Worm (Caenorhabditis elegans) whole organism, L3 larva: Measurements from ENCODE around the gene K02E11.10.

Experiments used
- ceh-16 ChIP-seq: sonication (generic microtip); optimal IDR thresholded peaks from 2 replicates; lab custom pipeline; 2017; ENCODE audit warnings: missing biosample characterization, missing genetic modification characterization
- ceh-82 ChIP-seq: fragments of 150-350 bp; optimal IDR thresholded peaks from 2 replicates; lab custom pipeline; 2014; ENCODE audit warnings: missing biosample characterization, missing genetic modification characterization
- elt-1 ChIP-seq: fragments of 150-350 bp; optimal IDR thresholded peaks from 2 replicates; lab custom pipeline; 2014; ENCODE audit warnings: missing biosample characterization, missing genetic modification characterization
- fkh-10 ChIP-seq: sonication (generic microtip); optimal IDR thresholded peaks from 2 replicates; lab custom pipeline; 2017; ENCODE audit warnings: missing biosample characterization, missing genetic modification reagents, missing genetic modification characterization
- pha-4 ChIP-seq: fragments of 150-350 bp; optimal IDR thresholded peaks from 2 replicates; lab custom pipeline; 2014; ENCODE audit warnings: missing biosample characterization, missing genetic modification reagents, missing genetic modification characterization
- pqm-1 ChIP-seq: fragments of 150-350 bp; optimal IDR thresholded peaks from 2 replicates; lab custom pipeline; 2017; ENCODE audit warnings: missing biosample characterization, missing genetic modification characterization, inconsistent platforms
- ztf-11 ChIP-seq: fragments of 150-350 bp; optimal IDR thresholded peaks from 2 replicates; lab custom pipeline; 2014; ENCODE audit warnings: missing biosample characterization, missing genetic modification characterization

DNA sequence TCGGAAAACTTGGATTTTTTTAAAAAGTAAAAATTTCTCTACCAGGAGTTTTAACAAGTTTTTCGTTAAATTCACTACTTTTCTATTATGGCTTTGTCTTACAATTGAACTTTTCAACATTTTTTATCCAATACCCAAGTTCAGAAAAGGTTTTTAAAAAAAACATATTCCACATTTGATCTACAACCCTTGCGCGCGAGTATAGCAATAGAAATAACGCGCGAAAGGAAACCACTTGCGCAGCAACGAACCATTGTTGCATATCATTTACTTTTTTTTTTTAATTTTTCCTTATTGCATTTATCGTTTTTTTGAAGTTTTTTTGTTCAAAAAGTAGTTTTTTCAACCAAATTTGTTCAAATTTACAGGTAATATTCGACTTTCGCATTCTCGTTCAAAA, 44.9 kb upstream of the K02E11.10 start, which contains the start of gene F40G12.11:
- TF ChIP-seq fkh-10 (GFP tag; lab: Kevin White, UChicago) (no peak), elt-1 (tag; lab: Kevin White, UChicago) (no peak), pqm-1 (no peak), ceh-82 (tag; lab: Kevin White, UChicago) (no peak), pha-4 (no peak), ztf-11 (tag; lab: Kevin White, UChicago) (no peak), ceh-16 (tag; lab: Kevin White, UChicago) (no peak)
